Worm (Caenorhabditis elegans): Measurements from ENCODE around the gene C25F9.10.

- no peak for TF ChIP-seq ama-1 (optimal IDR thresholded peaks at IDR 0.05)
- TF ChIP-seq pqm-1 (tag; optimal IDR thresholded peaks at IDR 0.05): no peak
- no peak for TF ChIP-seq lim-6 (tag; optimal IDR thresholded peaks at IDR 0.05)
- no peak for TF ChIP-seq pax-1 (tag; optimal IDR thresholded peaks at IDR 0.05)
- TF ChIP-seq lin-11 (tag; optimal IDR thresholded peaks at IDR 0.05): no peak
- no peak for TF ChIP-seq sdc-2 (tag; optimal IDR thresholded peaks at IDR 0.05)
- TF ChIP-seq rnt-1 (tag; optimal IDR thresholded peaks at IDR 0.05): no peak
- no peak for TF ChIP-seq Y22D7AL.16 (tag; optimal IDR thresholded peaks at IDR 0.05)
- no peak for TF ChIP-seq tbx-2 (tag; optimal IDR thresholded peaks at IDR 0.05)
- no peak for TF ChIP-seq K02D7.2 (tag; optimal IDR thresholded peaks at IDR 0.05)
- no peak for TF ChIP-seq nhr-11 (tag; optimal IDR thresholded peaks at IDR 0.05)
- no peak for TF ChIP-seq F13H6.1 (tag; optimal IDR thresholded peaks at IDR 0.05)
- no peak for TF ChIP-seq dmd-4 (tag; optimal IDR thresholded peaks at IDR 0.05; ENCODE audit: borderline replicate concordance)
Observed at ce11 chrV:19377014-19377494, 28.5 kb upstream of the C25F9.10 start, which contains the start of gene nceh-1.
